Fruit fly (Drosophila melanogaster): ENCODE measurements around the gene CG42583.

DNA sequence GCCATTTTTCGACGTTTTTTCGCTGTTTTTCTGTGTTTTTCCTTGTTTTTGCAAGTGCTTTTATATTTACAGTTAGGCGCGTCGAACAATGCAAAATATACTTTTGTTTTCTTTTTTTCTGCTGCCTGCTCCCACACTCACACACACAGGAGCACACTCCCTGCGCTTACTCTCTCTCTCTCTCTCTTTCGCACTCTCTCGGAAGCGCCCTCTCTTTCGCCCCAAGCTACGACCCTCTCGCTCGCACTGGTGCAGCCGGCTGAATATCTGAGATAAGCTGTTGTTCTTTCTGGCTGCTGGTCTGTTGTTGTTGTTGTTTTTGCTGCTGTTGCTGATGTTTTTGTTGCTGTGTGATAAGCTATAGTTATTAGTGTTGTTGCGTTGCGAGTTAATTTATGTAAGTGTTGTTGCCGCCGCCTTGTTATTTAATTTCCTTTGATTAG, 19.4 kb downstream of the CG42583 start:
- TF ChIP-seq CG17806 (tag; optimal IDR thresholded peaks at IDR 0.05) (peak; percentile 8), fd96Ca (GFP tag; IDR thresholded peaks at IDR 0.05) (peak; percentile 50; the same call in 1 of the 3 replicates), Pif1A (GFP tag; optimal IDR thresholded peaks at IDR 0.05) (peak; percentile 39)
